Fruit fly (Drosophila melanogaster) whole organism: ENCODE data around the gene CG33767.

Source experiments
- pan ChIP-seq: fragments of >200 bp; optimal IDR thresholded peaks from 2 replicates; lab custom pipeline; 2017
- psq ChIP-seq: fragments of >200 bp; optimal IDR thresholded peaks from 2 replicates; lab custom pipeline; 2017
- usp ChIP-seq: fragments of >200 bp; optimal IDR thresholded peaks from 2 replicates; lab custom pipeline; 2017; ENCODE audit warnings: missing biosample characterization, missing genetic modification characterization, mixed read lengths

- TF ChIP-seq psq (lab: Kevin White, UChicago) (no peak), usp (GFP tag; lab: Kevin White, UChicago) (no peak), pan (lab: Kevin White, UChicago) (no peak)
Measured at dm6 chr3L:22646863-22647262, 756 bp downstream of the CG33767 start, which contains the start of gene CG33768.
